Worm (Caenorhabditis elegans): Measurements from ENCODE around the gene unc-22.

The unc-22 gene

DNA sequence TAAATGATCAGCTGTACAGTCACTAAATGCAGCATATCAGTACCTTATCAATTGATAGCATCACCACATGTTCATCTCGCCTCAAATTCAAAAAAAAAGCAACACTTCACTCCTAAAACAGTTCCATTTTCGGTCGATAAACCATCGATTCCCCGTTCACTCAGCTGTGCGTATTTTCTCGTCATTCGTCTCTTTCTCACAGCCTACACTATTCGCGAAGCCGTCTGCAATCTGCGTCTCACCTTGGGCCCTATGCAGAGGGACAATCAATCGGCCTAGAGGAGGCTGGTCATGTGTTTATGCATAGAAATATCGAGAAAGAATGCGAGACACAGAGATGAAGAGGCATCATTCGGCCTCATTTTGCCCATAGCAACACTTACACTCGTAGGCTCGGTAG is 21.6 kb upstream of the unc-22 start:
- TF ChIP-seq ceh-44 (GFP tag; IDR thresholded peaks at IDR 0.05), result no peak
- TF ChIP-seq ceh-32 (tag; optimal IDR thresholded peaks at IDR 0.05; ENCODE audit: poor library complexity), result no peak
- no peak for TF ChIP-seq ZK337.2 (GFP tag; IDR thresholded peaks at IDR 0.05)
- no peak for TF ChIP-seq tag-97 (GFP tag; IDR thresholded peaks at IDR 0.05)
- peak; percentile 89 for TF ChIP-seq nhr-28 (tag; optimal IDR thresholded peaks at IDR 0.05)
- TF ChIP-seq ces-1 (GFP tag; optimal IDR thresholded peaks at IDR 0.05), result no peak
- peak; percentile 94 for TF ChIP-seq nhr-48 (tag; optimal IDR thresholded peaks at IDR 0.05)
- TF ChIP-seq hlh-11 (tag; optimal IDR thresholded peaks at IDR 0.05), result peak; percentile 100
- TF ChIP-seq unc-62 (GFP tag; optimal IDR thresholded peaks at IDR 0.05 in 1 of 2), result no peak
- no peak for TF ChIP-seq unc-62 (tag; optimal IDR thresholded peaks at IDR 0.05)
- TF ChIP-seq spr-1 (tag; optimal IDR thresholded peaks at IDR 0.05), result peak; percentile 67
- peak; percentile 42 for TF ChIP-seq F10B5.3 (tag; optimal IDR thresholded peaks at IDR 0.05)
- TF ChIP-seq nhr-11 (tag; optimal IDR thresholded peaks at IDR 0.05), result peak; percentile 91
- TF ChIP-seq lim-7 (GFP tag; IDR thresholded peaks at IDR 0.05), result 0 out of 2 replicates have a peak, but pooled peaks have one; percentile 15
- TF ChIP-seq ceh-62 (tag; optimal IDR thresholded peaks at IDR 0.05), result no peak
- peak; percentile 37 for TF ChIP-seq ama-1 (optimal IDR thresholded peaks at IDR 0.05)
- peak; percentile 66 for TF ChIP-seq saeg-2 (GFP tag; IDR thresholded peaks at IDR 0.05)
- no peak for TF ChIP-seq zfp-2 (tag; optimal IDR thresholded peaks at IDR 0.05)
- peak; percentile 22 for TF ChIP-seq unc-130 (GFP tag; optimal IDR thresholded peaks at IDR 0.05)
- peak; percentile 83 for TF ChIP-seq rbr-2 (tag; optimal IDR thresholded peaks at IDR 0.05)
- peak; percentile 88 for TF ChIP-seq mdt-29 (GFP tag; IDR thresholded peaks at IDR 0.05)
- no peak for TF ChIP-seq lin-39 (tag; optimal IDR thresholded peaks at IDR 0.05)
- TF ChIP-seq ctbp-1 (GFP tag; IDR thresholded peaks at IDR 0.05), result peak; percentile 26; the same call in 1 of the 2 replicates
- peak; percentile 90 for TF ChIP-seq T26A8.4 (GFP tag; IDR thresholded peaks at IDR 0.05)
- peak; percentile 73 for TF ChIP-seq lin-38 (GFP tag; IDR thresholded peaks at IDR 0.05)
- no peak for TF ChIP-seq R02D3.7 (tag; optimal IDR thresholded peaks at IDR 0.05)
- TF ChIP-seq snpc-1.2 (GFP tag; IDR thresholded peaks at IDR 0.05), result no peak
- peak; percentile 62 for TF ChIP-seq set-16 (GFP tag; IDR thresholded peaks at IDR 0.05)
- TF ChIP-seq sdz-12 (GFP tag; optimal IDR thresholded peaks at IDR 0.05), result peak; percentile 49
- TF ChIP-seq fos-1 (tag; optimal IDR thresholded peaks at IDR 0.05), result peak; percentile 49
- peak; percentile 28 for TF ChIP-seq nhr-25 (tag; optimal IDR thresholded peaks at IDR 0.05; ENCODE audit: borderline replicate concordance, insufficient read depth)
- peak; percentile 81 for TF ChIP-seq T20F7.1 (GFP tag; optimal IDR thresholded peaks at IDR 0.05)
- TF ChIP-seq lin-13 (GFP tag; optimal IDR thresholded peaks at IDR 0.05), result peak; percentile 85
- peak; percentile 20; the same call in 1 of the 2 replicates for TF ChIP-seq nhr-41 (GFP tag; IDR thresholded peaks at IDR 0.05)
- TF ChIP-seq ztf-7 (tag; optimal IDR thresholded peaks at IDR 0.05), result peak; percentile 90
- peak; percentile 56 for TF ChIP-seq dpl-1 (GFP tag; optimal IDR thresholded peaks at IDR 0.05)
- peak; percentile 95 for TF ChIP-seq pqm-1 (tag; optimal IDR thresholded peaks at IDR 0.05)
- no peak for TF ChIP-seq F26F4.8 (GFP tag; conservative IDR thresholded peaks at IDR 0.05)
- TF ChIP-seq nhr-10 (tag; optimal IDR thresholded peaks at IDR 0.05), result peak; percentile 93
- TF ChIP-seq ztf-11 (tag; optimal IDR thresholded peaks at IDR 0.05), result no peak
- TF ChIP-seq vab-7 (GFP tag; IDR thresholded peaks at IDR 0.05), result no peak; the same call in 1 of the 2 replicates
- TF ChIP-seq snpc-4 (tag; optimal IDR thresholded peaks at IDR 0.05), result no peak
- no peak for TF ChIP-seq zip-11 (GFP tag; IDR thresholded peaks at IDR 0.05)
- TF ChIP-seq nhr-102 (tag; optimal IDR thresholded peaks at IDR 0.05), result peak; percentile 87
- TF ChIP-seq daf-12 (tag; optimal IDR thresholded peaks at IDR 0.05), result no peak
- peak; percentile 76 for TF ChIP-seq zfp-3 (GFP tag; conservative IDR thresholded peaks at IDR 0.05)
- peak; percentile 84; the same call in 1 of the 2 replicates for TF ChIP-seq tra-1 (GFP tag; IDR thresholded peaks at IDR 0.05)
- TF ChIP-seq attf-4 (tag; optimal IDR thresholded peaks at IDR 0.05), result no peak
- TF ChIP-seq daf-8 (GFP tag; IDR thresholded peaks at IDR 0.05), result no peak
- TF ChIP-seq dmd-9 (GFP tag; IDR thresholded peaks at IDR 0.05), result 0 out of 2 replicates have a peak, but pooled peaks have one; percentile 46
- no peak for TF ChIP-seq nhr-237 (tag; optimal IDR thresholded peaks at IDR 0.05)
- no peak for TF ChIP-seq unc-39 (tag; optimal IDR thresholded peaks at IDR 0.05)
- TF ChIP-seq Y75B8A.6 (GFP tag; IDR thresholded peaks at IDR 0.05), result no peak
